Worm (Caenorhabditis elegans) whole organism, L4/young adult: ENCODE results near the gene T26H8.5.

Experiments used
- W03F9.2 ChIP-seq: fragments of 150-350 bp; optimal IDR thresholded peaks from 2 replicates; lab custom pipeline; 2014; ENCODE audit warnings: missing biosample characterization, missing genetic modification characterization
- dao-5 ChIP-seq: sonication (generic microtip); optimal IDR thresholded peaks from 2 replicates; lab custom pipeline; 2016; ENCODE audit warnings: missing genotype, missing genetic modification characterization, moderate library complexity, missing compliant biosample characterization
- him-1 ChIP-seq: sonication (generic microtip); optimal IDR thresholded peaks from 2 replicates; lab custom pipeline; 2016; ENCODE audit warnings: missing genotype, missing genetic modification reagents, missing genetic modification characterization, missing compliant biosample characterization

ce11 chrV:15313529-15313928 lies 8.1 kb upstream of the T26H8.5 start:
- TF ChIP-seq him-1 (tag; lab: Kevin White, UChicago) (no peak), W03F9.2 (tag; lab: Kevin White, UChicago) (no peak), dao-5 (tag; lab: Kevin White, UChicago) (no peak)
